Worm (Caenorhabditis elegans) whole organism, L2 larva: Measurements from ENCODE around the gene ess-2.

ENCODE experiments used
- ZK546.5 ChIP-seq: sonication (generic microtip); optimal IDR thresholded peaks from 2 replicates; lab custom pipeline; 2017; ENCODE audit warnings: missing biosample characterization, missing genetic modification characterization
- ama-1 ChIP-seq: fragments of 150-350 bp; optimal IDR thresholded peaks from 2 replicates; lab custom pipeline; 2018; ENCODE audit warnings: inconsistent platforms
- blmp-1 ChIP-seq: sonication (generic microtip); optimal IDR thresholded peaks from 2 replicates; lab custom pipeline; 2017; ENCODE audit warnings: missing genetic modification characterization, mild to moderate bottlenecking, missing compliant biosample characterization, antibody characterized with exemption, moderate library complexity; ENCODE audit not compliant: insufficient read depth
- nhr-10 ChIP-seq: sonication (generic microtip); optimal IDR thresholded peaks from 2 replicates; lab custom pipeline; 2017; ENCODE audit warnings: missing biosample characterization, missing genetic modification characterization
- nhr-6 ChIP-seq: fragments of 150-350 bp; optimal IDR thresholded peaks from 2 replicates; lab custom pipeline; 2014; ENCODE audit warnings: missing biosample characterization, missing genetic modification characterization
- snpc-4 ChIP-seq: fragments of 150-350 bp; optimal IDR thresholded peaks from 2 replicates; lab custom pipeline; 2014; ENCODE audit warnings: missing biosample characterization, missing genetic modification characterization
- unc-39 ChIP-seq: fragments of 150-350 bp; optimal IDR thresholded peaks from 2 replicates; lab custom pipeline; 2014; ENCODE audit warnings: missing biosample characterization, missing genetic modification characterization
- ztf-1 ChIP-seq: fragments of 200-800 bp; sonication (Bioruptor generic); conservative IDR thresholded peaks from 2 replicates; pipeline ENCODE4 v1.3.6; 2022; ENCODE audit warnings: missing genetic modification characterization, missing compliant biosample characterization
- ztf-4 ChIP-seq: fragments of 150-350 bp; optimal IDR thresholded peaks from 2 replicates; lab custom pipeline; 2014; ENCODE audit warnings: missing biosample characterization, missing genetic modification characterization

DNA sequence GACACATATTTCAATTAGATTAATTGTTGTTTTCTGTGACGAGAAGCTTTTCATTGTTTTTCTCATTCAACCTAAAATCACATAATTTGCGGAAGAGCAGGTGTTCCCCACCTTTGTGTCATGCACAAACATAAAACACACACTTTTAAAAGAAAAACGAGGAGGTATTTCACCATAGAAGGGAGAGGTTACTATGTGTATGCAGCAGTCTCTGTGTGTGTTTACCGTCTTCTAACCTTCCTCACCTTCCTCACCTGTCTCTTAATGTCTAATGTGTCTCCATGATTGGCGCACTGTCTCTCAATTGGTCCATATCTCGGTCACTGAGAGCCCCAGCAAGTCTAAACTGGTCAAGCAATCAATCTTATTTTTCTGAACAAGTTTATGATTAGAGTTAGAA lies 16.2 kb upstream of the ess-2 start:
- TF ChIP-seq ama-1 (lab: Kevin White, UChicago) (no peak), ZK546.5 (tag; lab: Kevin White, UChicago) (no peak), blmp-1 (tag; lab: Kevin White, UChicago) (no peak), ztf-4 (tag; lab: Kevin White, UChicago) (no peak), nhr-10 (tag; lab: Kevin White, UChicago) (no peak), snpc-4 (tag; lab: Kevin White, UChicago) (no peak), nhr-6 (tag; lab: Kevin White, UChicago) (no peak), unc-39 (tag; lab: Kevin White, UChicago) (no peak), ztf-1 (GFP tag; lab: Robert Waterston, UW) (no peak)
